Worm (Caenorhabditis elegans): ENCODE measurements around the gene srh-70.

DNA sequence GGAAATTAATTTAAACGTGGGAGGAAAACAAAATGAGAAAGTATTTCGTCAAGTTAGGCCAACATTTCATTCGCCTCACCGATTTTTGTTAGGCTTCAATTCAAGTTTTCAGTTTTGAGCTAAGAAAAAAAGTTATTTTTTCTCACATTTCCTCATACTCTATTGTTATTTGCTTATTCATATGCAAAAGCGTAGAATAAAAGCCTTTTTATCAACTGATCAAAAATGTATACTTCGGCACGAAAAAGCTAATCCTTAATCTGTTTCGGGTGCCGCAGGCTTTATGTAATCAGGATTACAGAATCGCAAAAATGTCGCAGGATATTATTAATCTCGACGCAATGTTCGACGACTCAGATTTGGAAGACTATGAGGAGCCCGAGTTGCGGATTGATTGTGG lies 28.8 kb downstream of the srh-70 start, which contains the start of gene T21B4.15:
- TF ChIP-seq elt-1 (tag; optimal IDR thresholded peaks at IDR 0.05; ENCODE audit: borderline replicate concordance, insufficient read depth) (no peak), mab-5 (tag; optimal IDR thresholded peaks at IDR 0.05) (no peak), elt-3 (tag; optimal IDR thresholded peaks at IDR 0.05) (no peak), nhr-28 (tag; optimal IDR thresholded peaks at IDR 0.05) (no peak), pha-4 (tag; optimal IDR thresholded peaks at IDR 0.05) (no peak), bed-3 (GFP tag; optimal IDR thresholded peaks at IDR 0.05) (no peak), ces-1 (GFP tag; optimal IDR thresholded peaks at IDR 0.05) (no peak)

All from whole organism, mixed stage, embryonic.